Fruit fly (Drosophila melanogaster): Measurements from ENCODE around the gene CG4502.

The CG4502 gene

dm6 chr2L:7204172-7204482, at the start of gene CG4502:
TSS of gene CG4502 (minus strand) at chr2L:7204264.
- peak; percentile 65; the same call in 2 of the 3 replicates for TF ChIP-seq CG4496 (GFP tag; IDR thresholded peaks at IDR 0.05)
- TF ChIP-seq CG13204 (GFP tag; optimal IDR thresholded peaks at IDR 0.05) = no peak
- peak; percentile 16; the same call in 1 of the 2 replicates for TF ChIP-seq Ets98B (GFP tag; IDR thresholded peaks at IDR 0.05)

dm6 chr2L:7252882-7253281, 48.8 kb upstream of the CG4502 start, which contains the start of gene CG13786:
TSS of gene CG13786 (minus strand) at chr2L:7252982.
- TF ChIP-seq CG13204 (GFP tag; optimal IDR thresholded peaks at IDR 0.05) (no peak), CG34367 (tag; optimal IDR thresholded peaks at IDR 0.05) (no peak), CG8159 (tag; optimal IDR thresholded peaks at IDR 0.05) (no peak), EcR (GFP tag; optimal IDR thresholded peaks at IDR 0.05) (no peak), CG8301 (tag; optimal IDR thresholded peaks at IDR 0.05) (no peak), CG12605 (GFP tag; IDR thresholded peaks at IDR 0.05) (no peak), CG32121 (GFP tag; IDR thresholded peaks at IDR 0.05) (no peak), CG17806 (tag; optimal IDR thresholded peaks at IDR 0.05) (no peak), rn (GFP tag; IDR thresholded peaks at IDR 0.05) (no peak), CG14655 (GFP tag; optimal IDR thresholded peaks at IDR 0.05) (no peak), fd96Ca (GFP tag; IDR thresholded peaks at IDR 0.05) (no peak), Snoo (tag; optimal IDR thresholded peaks at IDR 0.05) (no peak), Pif1B (GFP tag; optimal IDR thresholded peaks at IDR 0.05) (no peak), D1 (tag; optimal IDR thresholded peaks at IDR 0.05) (no peak)

- 0 out of 3 replicates have a peak, but pooled peaks have one; percentile 25 for TF ChIP-seq fd96Ca (GFP tag; IDR thresholded peaks at IDR 0.05)
- TF ChIP-seq CG4496 (GFP tag; IDR thresholded peaks at IDR 0.05) = peak; percentile 64; the same call in 2 of the 3 replicates
- no peak for TF ChIP-seq CG17806 (tag; optimal IDR thresholded peaks at IDR 0.05)
- no peak for TF ChIP-seq EcR (GFP tag; optimal IDR thresholded peaks at IDR 0.05)
- TF ChIP-seq CG10348 (GFP tag; IDR thresholded peaks at IDR 0.05) = no peak
- TF ChIP-seq Pif1A (GFP tag; optimal IDR thresholded peaks at IDR 0.05) = no peak
Observed at dm6 chr2L:7249293-7249819, 45.3 kb upstream of the CG4502 start, which contains the start of gene Ndae1. TSS of gene Ndae1 (minus strand) at chr2L:7249343.

- TF ChIP-seq fd96Ca (GFP tag; IDR thresholded peaks at IDR 0.05) = no peak
- no peak for TF ChIP-seq CG12605 (GFP tag; IDR thresholded peaks at IDR 0.05)
Observed at dm6 chr2L:7248114-7248513, 44.0 kb upstream of the CG4502 start.

dm6 chr2L:7242240-7242793, 38.3 kb upstream of the CG4502 start:
- TF ChIP-seq rn (GFP tag; IDR thresholded peaks at IDR 0.05) = no peak
- no peak for TF ChIP-seq CG12605 (GFP tag; IDR thresholded peaks at IDR 0.05)
- no peak for TF ChIP-seq CG10348 (GFP tag; IDR thresholded peaks at IDR 0.05)
- TF ChIP-seq Pif1A (GFP tag; optimal IDR thresholded peaks at IDR 0.05) = no peak
- no peak for TF ChIP-seq D1 (tag; optimal IDR thresholded peaks at IDR 0.05)
- no peak for TF ChIP-seq CG34367 (tag; optimal IDR thresholded peaks at IDR 0.05)
- TF ChIP-seq CG13204 (GFP tag; optimal IDR thresholded peaks at IDR 0.05) = no peak
- no peak for TF ChIP-seq gl (tag; optimal IDR thresholded peaks at IDR 0.05)
- TF ChIP-seq CG15710 (tag; optimal IDR thresholded peaks at IDR 0.05) = no peak
- TF ChIP-seq Ets98B (GFP tag; IDR thresholded peaks at IDR 0.05) = no peak
- no peak for TF ChIP-seq CG4496 (GFP tag; IDR thresholded peaks at IDR 0.05)
- TF ChIP-seq CG8301 (tag; optimal IDR thresholded peaks at IDR 0.05) = no peak
- TF ChIP-seq CG14655 (GFP tag; optimal IDR thresholded peaks at IDR 0.05) = no peak
- TF ChIP-seq Pif1B (GFP tag; optimal IDR thresholded peaks at IDR 0.05) = no peak

dm6 chr2L:7241499-7241898, 37.4 kb upstream of the CG4502 start:
- TF ChIP-seq CG10348 (GFP tag; IDR thresholded peaks at IDR 0.05) (no peak), CG12605 (GFP tag; IDR thresholded peaks at IDR 0.05) (no peak), EcR (GFP tag; optimal IDR thresholded peaks at IDR 0.05) (no peak), Pif1A (GFP tag; optimal IDR thresholded peaks at IDR 0.05) (no peak), fd96Ca (GFP tag; IDR thresholded peaks at IDR 0.05) (no peak), CG15710 (tag; optimal IDR thresholded peaks at IDR 0.05) (no peak), CG32121 (GFP tag; IDR thresholded peaks at IDR 0.05) (no peak)

- TF ChIP-seq CG32121 (GFP tag; IDR thresholded peaks at IDR 0.05) = no peak
- TF ChIP-seq Snoo (tag; optimal IDR thresholded peaks at IDR 0.05) = no peak
Observed at dm6 chr2L:7240964-7241363, 36.9 kb upstream of the CG4502 start.

- TF ChIP-seq CG13204 (GFP tag; optimal IDR thresholded peaks at IDR 0.05) (no peak), EcR (GFP tag; optimal IDR thresholded peaks at IDR 0.05) (no peak), CG15710 (tag; optimal IDR thresholded peaks at IDR 0.05) (no peak), CG32121 (GFP tag; IDR thresholded peaks at IDR 0.05) (no peak), gl (tag; optimal IDR thresholded peaks at IDR 0.05) (no peak), Pif1A (GFP tag; optimal IDR thresholded peaks at IDR 0.05) (no peak), CG14655 (GFP tag; optimal IDR thresholded peaks at IDR 0.05) (no peak), Ets98B (GFP tag; IDR thresholded peaks at IDR 0.05) (no peak), CG8159 (tag; optimal IDR thresholded peaks at IDR 0.05) (no peak), Pif1B (GFP tag; optimal IDR thresholded peaks at IDR 0.05) (no peak), CG12605 (GFP tag; IDR thresholded peaks at IDR 0.05) (no peak), CG4496 (GFP tag; IDR thresholded peaks at IDR 0.05) (no peak)
Observed at dm6 chr2L:7240311-7240710, 36.2 kb upstream of the CG4502 start.
